Worm (Caenorhabditis elegans) whole organism, L3 larva: Measurements from ENCODE around the gene his-8.

Experiments
- R02D3.7 ChIP-seq: fragments of 150-350 bp; optimal IDR thresholded peaks from 2 replicates; lab custom pipeline; 2014; ENCODE audit warnings: missing biosample characterization, missing genetic modification characterization
- ZK546.5 ChIP-seq: sonication (generic microtip); optimal IDR thresholded peaks from 2 replicates; lab custom pipeline; 2017; ENCODE audit warnings: missing biosample characterization, missing genetic modification characterization
- aly-2 ChIP-seq: fragments of 150-350 bp; optimal IDR thresholded peaks from 2 replicates; lab custom pipeline; 2014; ENCODE audit warnings: missing biosample characterization, missing genetic modification characterization
- ama-1 ChIP-seq: fragments of 150-350 bp; optimal IDR thresholded peaks from 2 replicates; lab custom pipeline; 2018
- ceh-16 ChIP-seq: sonication (generic microtip); optimal IDR thresholded peaks from 2 replicates; lab custom pipeline; 2017; ENCODE audit warnings: missing biosample characterization, missing genetic modification characterization
- ceh-28 ChIP-seq: fragments of 150-350 bp; optimal IDR thresholded peaks from 2 replicates; lab custom pipeline; 2014; ENCODE audit warnings: missing biosample characterization, missing genetic modification reagents, missing genetic modification characterization
- ceh-82 ChIP-seq: fragments of 150-350 bp; optimal IDR thresholded peaks from 2 replicates; lab custom pipeline; 2014; ENCODE audit warnings: missing biosample characterization, missing genetic modification characterization
- daf-12 ChIP-seq: fragments of 150-350 bp; optimal IDR thresholded peaks from 2 replicates; lab custom pipeline; 2014; ENCODE audit warnings: missing biosample characterization, missing genetic modification reagents, missing genetic modification characterization
- egl-27 ChIP-seq: sonication (generic microtip); optimal IDR thresholded peaks from 4 replicates; lab custom pipeline; 2017; ENCODE audit warnings: missing biosample characterization, missing genetic modification reagents, missing genetic modification characterization
- egl-5 ChIP-seq: fragments of 150-350 bp; optimal IDR thresholded peaks from 2 replicates; lab custom pipeline; 2017; ENCODE audit warnings: missing biosample characterization, missing genetic modification reagents, missing genetic modification characterization, inconsistent platforms
- elt-1 ChIP-seq: fragments of 150-350 bp; optimal IDR thresholded peaks from 2 replicates; lab custom pipeline; 2014; ENCODE audit warnings: missing biosample characterization, missing genetic modification characterization
- elt-2 ChIP-seq: sonication (generic microtip); optimal IDR thresholded peaks from 2 replicates; lab custom pipeline; 2016; ENCODE audit warnings: missing genetic modification reagents, mild to moderate bottlenecking, missing genetic modification characterization, missing compliant biosample characterization
- elt-3 ChIP-seq, 3 experiments: fragments of 150-350 bp in 1 of 3; sonication (generic microtip) in 2 of 3; optimal IDR thresholded peaks; 2 replicates in 2 of 3; 4 replicates in 1 of 3; lab custom pipeline; 2014 to 2017; ENCODE audit warnings: missing biosample characterization in 3 of 3, missing genetic modification characterization in 3 of 3
- eor-1 ChIP-seq, 2 experiments: fragments of 150-350 bp; optimal IDR thresholded peaks; 2 replicates each; lab custom pipeline; 2014 to 2018; ENCODE audit warnings: missing biosample characterization in 2 of 2, missing genetic modification characterization in 2 of 2
- fkh-10 ChIP-seq: sonication (generic microtip); optimal IDR thresholded peaks from 2 replicates; lab custom pipeline; 2017; ENCODE audit warnings: missing biosample characterization, missing genetic modification reagents, missing genetic modification characterization
- fkh-2 ChIP-seq: fragments of 150-350 bp; optimal IDR thresholded peaks from 2 replicates; lab custom pipeline; 2014; ENCODE audit warnings: missing biosample characterization, missing genetic modification reagents, missing genetic modification characterization
- hmg-11 ChIP-seq: sonication (generic microtip); optimal IDR thresholded peaks from 2 replicates; lab custom pipeline; 2016; ENCODE audit warnings: missing genetic modification characterization, missing compliant biosample characterization
- jun-1 ChIP-seq: fragments of 150-350 bp; optimal IDR thresholded peaks from 2 replicates; lab custom pipeline; 2014; ENCODE audit warnings: missing biosample characterization, missing genetic modification reagents, missing genetic modification characterization
- lsy-12 ChIP-seq: sonication (generic microtip); optimal IDR thresholded peaks from 2 replicates; lab custom pipeline; 2016; ENCODE audit warnings: mild to moderate bottlenecking, missing genetic modification characterization, missing compliant biosample characterization
- mdl-1 ChIP-seq: fragments of 150-350 bp; optimal IDR thresholded peaks from 2 replicates; lab custom pipeline; 2014; ENCODE audit warnings: missing biosample characterization, missing genetic modification characterization
- mml-1 ChIP-seq: fragments of 150-350 bp; sonication (generic microtip); optimal IDR thresholded peaks from 3 replicates; lab custom pipeline; 2014; ENCODE audit warnings: missing biosample characterization, missing genetic modification characterization
- nfya-1 ChIP-seq: sonication (generic microtip); optimal IDR thresholded peaks from 2 replicates; lab custom pipeline; 2017; ENCODE audit warnings: missing genetic modification characterization, mild to moderate bottlenecking, missing compliant biosample characterization, antibody characterized with exemption, moderate library complexity; ENCODE audit not compliant: insufficient read depth
- nhr-11 ChIP-seq: fragments of 150-350 bp; optimal IDR thresholded peaks from 2 replicates; lab custom pipeline; 2014; ENCODE audit warnings: missing biosample characterization, missing genetic modification characterization
- nhr-12 ChIP-seq: fragments of 150-350 bp; optimal IDR thresholded peaks from 2 replicates; lab custom pipeline; 2014; ENCODE audit warnings: missing biosample characterization, missing genetic modification characterization
- nhr-23 ChIP-seq: fragments of 150-350 bp; optimal IDR thresholded peaks from 2 replicates; lab custom pipeline; 2014; ENCODE audit warnings: missing biosample characterization, missing genetic modification reagents, missing genetic modification characterization
- nhr-237 ChIP-seq: fragments of 150-350 bp; optimal IDR thresholded peaks from 2 replicates; lab custom pipeline; 2014; ENCODE audit warnings: missing biosample characterization, missing genetic modification characterization
- nhr-25 ChIP-seq: sonication (generic microtip); optimal IDR thresholded peaks from 2 replicates; lab custom pipeline; 2017; ENCODE audit warnings: missing biosample characterization, missing genetic modification characterization
- nhr-28 ChIP-seq: fragments of 150-350 bp; optimal IDR thresholded peaks from 2 replicates; lab custom pipeline; 2014; ENCODE audit warnings: missing biosample characterization, missing genetic modification characterization
- nhr-67 ChIP-seq: fragments of 150-350 bp; optimal IDR thresholded peaks from 2 replicates; lab custom pipeline; 2014; ENCODE audit warnings: missing biosample characterization, missing genetic modification characterization
- nhr-76 ChIP-seq: fragments of 150-350 bp; sonication (generic microtip); optimal IDR thresholded peaks from 5 replicates; lab custom pipeline; 2014; ENCODE audit warnings: missing biosample characterization, missing genetic modification characterization
- pha-4 ChIP-seq: fragments of 150-350 bp; optimal IDR thresholded peaks from 2 replicates; lab custom pipeline; 2014; ENCODE audit warnings: missing biosample characterization, missing genetic modification reagents, missing genetic modification characterization
- pqm-1 ChIP-seq: fragments of 150-350 bp; optimal IDR thresholded peaks from 2 replicates; lab custom pipeline; 2017; ENCODE audit warnings: missing biosample characterization, missing genetic modification characterization, inconsistent platforms
- sea-2 ChIP-seq: fragments of 150-350 bp; sonication (generic microtip); optimal IDR thresholded peaks from 4 replicates; lab custom pipeline; 2014; ENCODE audit warnings: missing biosample characterization, missing genetic modification reagents, missing genetic modification characterization
- snpc-4 ChIP-seq: fragments of 150-350 bp; optimal IDR thresholded peaks from 2 replicates; lab custom pipeline; 2014; ENCODE audit warnings: missing biosample characterization, missing genetic modification characterization
- tbx-2 ChIP-seq: sonication (generic microtip); optimal IDR thresholded peaks from 2 replicates; lab custom pipeline; 2016; ENCODE audit warnings: mild to moderate bottlenecking, missing genetic modification characterization, missing compliant biosample characterization
- unc-39 ChIP-seq: sonication (generic microtip); optimal IDR thresholded peaks from 4 replicates; lab custom pipeline; 2017; ENCODE audit warnings: missing biosample characterization, missing genetic modification characterization
- unc-62 ChIP-seq: fragments of 150-350 bp; sonication (generic microtip); optimal IDR thresholded peaks from 4 replicates; lab custom pipeline; 2014; ENCODE audit warnings: missing biosample characterization, missing genetic modification reagents, missing genetic modification characterization
- zag-1 ChIP-seq: fragments of 150-350 bp; optimal IDR thresholded peaks from 2 replicates; lab custom pipeline; 2014; ENCODE audit warnings: missing biosample characterization, missing genetic modification characterization
- ztf-11 ChIP-seq: fragments of 150-350 bp; optimal IDR thresholded peaks from 2 replicates; lab custom pipeline; 2014; ENCODE audit warnings: missing biosample characterization, missing genetic modification characterization
- ztf-4 ChIP-seq: fragments of 150-350 bp; optimal IDR thresholded peaks from 2 replicates; lab custom pipeline; 2014; ENCODE audit warnings: missing biosample characterization, missing genetic modification characterization

his-8 gene

DNA sequence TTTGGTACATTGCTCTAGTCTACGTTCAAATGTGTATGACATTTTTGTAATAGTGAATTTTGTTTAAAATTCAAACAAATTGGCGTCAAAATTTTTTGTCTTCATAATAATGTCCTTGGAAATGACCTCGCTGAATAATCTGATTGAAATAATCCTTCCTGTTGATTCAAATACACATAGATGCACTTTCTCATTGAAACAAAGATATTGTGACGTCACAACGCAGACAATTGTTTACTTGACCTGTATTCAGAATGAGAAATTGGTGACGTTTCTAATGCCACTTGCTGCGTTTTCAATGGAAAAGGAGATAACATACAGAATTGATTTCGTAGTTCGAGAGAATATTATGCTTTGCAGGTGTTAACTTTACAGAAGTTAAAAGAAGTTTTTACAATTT, 1.0 kb upstream of the his-8 start:
- TF ChIP-seq nhr-25 (peak; percentile 75), nhr-23 (tag; lab: Kevin White, UChicago) (no peak), ceh-82 (no peak), nhr-76 (tag; lab: Kevin White, UChicago) (no peak), R02D3.7 (tag; lab: Kevin White, UChicago) (no peak), jun-1 (no peak), nhr-67 (tag; lab: Kevin White, UChicago) (no peak), mml-1 (tag; lab: Kevin White, UChicago) (no peak), unc-62 (GFP tag; lab: Kevin White, UChicago) (no peak), ztf-11 (tag; lab: Kevin White, UChicago) (no peak), ZK546.5 (no peak), lsy-12 (no peak), elt-1 (tag; lab: Kevin White, UChicago) (peak; percentile 23), daf-12 (tag; lab: Kevin White, UChicago) (no peak), nfya-1 (tag; lab: Kevin White, UChicago) (no peak)

DNA sequence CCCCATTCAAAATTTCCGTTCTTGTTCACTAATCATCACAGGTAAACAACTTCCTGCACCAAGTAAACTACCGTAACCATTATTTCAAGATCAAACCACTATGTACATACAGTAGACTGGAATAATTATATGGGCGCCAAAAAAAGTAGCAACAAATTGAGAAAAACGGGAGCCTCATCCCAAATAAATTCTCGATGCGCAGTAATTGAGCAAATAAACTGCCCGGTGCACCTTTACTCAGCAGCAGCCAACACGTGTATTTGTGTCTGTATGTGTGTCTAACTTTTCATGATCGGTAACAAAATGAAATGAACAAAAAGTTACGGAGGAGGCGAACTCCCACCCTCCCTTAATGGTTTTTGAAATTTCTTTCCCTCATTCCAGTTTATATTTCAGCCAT, 3.7 kb downstream of the his-8 start, which contains the start of gene otpl-5:
TSS of gene otpl-5 (plus strand) at position 301 of the 400 bp plus-strand sequence.
- TF ChIP-seq nhr-67 (tag; lab: Kevin White, UChicago) (no peak), unc-39 (tag; lab: Kevin White, UChicago) (no peak), daf-12 (tag; lab: Kevin White, UChicago) (no peak)

DNA sequence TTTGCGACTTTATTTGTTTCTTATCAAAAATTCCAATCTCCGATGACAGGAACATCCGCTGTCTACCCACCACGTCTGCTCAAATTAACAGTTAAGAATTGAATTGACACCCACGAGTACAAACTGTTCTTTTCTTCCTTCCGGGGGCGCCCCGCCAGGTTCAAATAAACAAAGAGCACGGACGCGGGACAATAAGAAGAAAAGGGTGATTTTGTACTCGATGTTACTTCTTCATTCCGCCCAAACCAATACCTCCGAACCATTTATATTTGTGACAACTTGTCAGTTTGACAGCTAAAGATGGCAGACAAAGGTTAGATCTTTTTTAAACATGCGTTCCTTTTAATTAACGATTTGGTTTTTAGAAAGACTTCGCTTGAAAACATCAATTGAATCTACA, 7.1 kb downstream of the his-8 start, which contains the start of gene otpl-6:
TSS of gene otpl-6 (plus strand) at position 301 of the 400 bp plus-strand sequence.
- TF ChIP-seq zag-1 (no peak), pha-4 (peak; percentile 22), ZK546.5 (no peak), egl-27 (tag; lab: Kevin White, UChicago) (no peak), tbx-2 (tag; lab: Kevin White, UChicago) (no peak), elt-1 (tag; lab: Kevin White, UChicago) (no peak), R02D3.7 (tag; lab: Kevin White, UChicago) (no peak)

DNA sequence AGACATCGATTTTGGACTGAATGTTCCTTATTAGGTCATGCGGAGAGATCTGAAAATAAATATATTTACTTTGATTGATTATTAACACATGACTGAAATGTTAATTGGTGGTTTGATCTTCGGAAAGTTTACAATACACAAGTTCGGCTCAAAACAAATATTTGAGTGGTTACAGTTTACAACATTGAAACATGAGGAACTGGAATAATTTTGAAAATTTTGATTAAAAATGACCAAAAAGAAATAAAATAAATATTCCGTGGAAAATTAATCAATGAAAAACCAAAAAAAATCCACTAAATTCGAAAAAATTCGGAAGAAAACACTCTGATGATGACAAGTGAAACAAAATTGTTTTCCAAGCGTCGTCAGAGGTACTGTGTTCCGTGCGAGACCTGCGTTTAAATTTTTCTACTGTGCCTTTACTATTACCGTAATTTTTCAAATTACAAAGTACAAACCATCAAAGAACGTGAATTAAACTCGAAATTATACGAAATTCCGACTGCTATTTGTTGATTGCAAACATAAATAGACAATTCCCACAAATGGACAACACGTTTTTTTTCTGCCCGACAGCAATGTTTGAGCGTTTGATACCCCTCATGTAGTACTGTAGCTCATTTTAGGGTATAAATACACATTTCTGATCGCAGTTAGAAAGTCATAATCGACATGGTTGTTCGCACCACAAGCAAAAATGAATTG, 11.9 kb downstream of the his-8 start, which contains the start of the genes F45F2.11 and otpl-7:
TSS of gene F45F2.11 (minus strand) at position 51 of the 708 bp plus-strand sequence.
TSS of gene otpl-7 (plus strand) at position 658 of the 708 bp plus-strand sequence.
- TF ChIP-seq tbx-2 (tag; lab: Kevin White, UChicago): no peak
- peak; percentile 2 for TF ChIP-seq pha-4

DNA sequence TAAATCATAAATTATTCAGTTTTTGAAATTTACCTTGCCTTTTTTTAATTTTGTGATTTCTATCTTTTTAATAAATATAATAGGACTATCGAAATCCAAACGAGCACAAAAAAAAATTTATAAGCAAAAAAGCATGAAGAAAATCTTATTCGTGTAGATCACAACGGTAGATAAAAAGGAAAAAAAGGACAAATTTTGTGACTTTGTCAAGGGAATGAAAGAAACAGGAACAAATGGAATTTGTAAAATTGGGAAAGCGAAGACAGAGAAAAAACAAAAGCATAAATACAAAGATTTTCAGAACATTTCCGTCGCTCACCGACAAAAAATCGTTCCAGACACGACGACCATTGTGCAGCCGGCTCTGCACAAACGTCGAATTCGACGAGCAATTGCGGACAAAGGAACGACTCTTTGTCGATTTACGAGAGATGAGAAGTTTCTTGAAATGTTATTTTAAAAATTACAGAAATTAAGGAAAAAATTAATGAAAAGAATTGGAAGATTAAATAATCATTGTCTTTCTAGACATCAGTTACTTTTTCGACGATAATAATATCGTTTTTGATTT, 14.0 kb downstream of the his-8 start, which contains the start of gene F45F2.10:
TSS of gene F45F2.10 (minus strand) at position 51 of the 571 bp plus-strand sequence.
- no peak for TF ChIP-seq elt-3 (tag; optimal IDR thresholded peaks at IDR 0.05; lab: Kevin White, UChicago)
- no peak for TF ChIP-seq nhr-237 (tag; lab: Kevin White, UChicago)
- no peak for TF ChIP-seq sea-2 (GFP tag; lab: Kevin White, UChicago)
- TF ChIP-seq ceh-28 (tag; lab: Kevin White, UChicago): no peak
- peak; percentile 25 for TF ChIP-seq snpc-4 (tag; lab: Kevin White, UChicago)
- no peak for TF ChIP-seq hmg-11 (tag; lab: Kevin White, UChicago)
- no peak for TF ChIP-seq lsy-12
- TF ChIP-seq eor-1 (tag; optimal IDR thresholded peaks at IDR 0.05; lab: Kevin White, UChicago): no peak
- no peak for TF ChIP-seq nhr-76 (tag; lab: Kevin White, UChicago)
- TF ChIP-seq daf-12 (tag; lab: Kevin White, UChicago): no peak
- TF ChIP-seq egl-27 (tag; lab: Kevin White, UChicago): no peak
- no peak for TF ChIP-seq ZK546.5
- no peak for TF ChIP-seq aly-2 (tag; lab: Kevin White, UChicago)
- no peak for TF ChIP-seq ceh-16 (tag; lab: Kevin White, UChicago)
- no peak for TF ChIP-seq nhr-25
- TF ChIP-seq nfya-1 (tag; lab: Kevin White, UChicago): no peak
- no peak for TF ChIP-seq mml-1 (tag; lab: Kevin White, UChicago)
- TF ChIP-seq pqm-1 (tag; lab: Kevin White, UChicago): no peak
- TF ChIP-seq nhr-23 (tag; lab: Kevin White, UChicago): no peak
- TF ChIP-seq R02D3.7 (tag; lab: Kevin White, UChicago): peak; percentile 76
- no peak for TF ChIP-seq fkh-10
- TF ChIP-seq egl-5 (tag; lab: Kevin White, UChicago): no peak
- TF ChIP-seq nhr-12: no peak
- TF ChIP-seq unc-62 (GFP tag; lab: Kevin White, UChicago): no peak
- no peak for TF ChIP-seq elt-1 (tag; lab: Kevin White, UChicago)
- peak; percentile 45 for TF ChIP-seq pha-4
- TF ChIP-seq ama-1 (lab: Kevin White, UChicago): no peak
- TF ChIP-seq mdl-1 (tag; lab: Kevin White, UChicago): no peak
- no peak for TF ChIP-seq nhr-67 (tag; lab: Kevin White, UChicago)
- TF ChIP-seq nhr-28 (tag; lab: Kevin White, UChicago): no peak
- TF ChIP-seq ztf-4: no peak
- no peak for TF ChIP-seq ztf-11 (tag; lab: Kevin White, UChicago)
- TF ChIP-seq nhr-11 (tag; lab: Kevin White, UChicago): no peak
- TF ChIP-seq fkh-2 (tag; lab: Kevin White, UChicago): no peak
- no peak for TF ChIP-seq ceh-82
- no peak for TF ChIP-seq tbx-2 (tag; lab: Kevin White, UChicago)
- TF ChIP-seq elt-2 (tag; lab: Kevin White, UChicago): peak; percentile 26
- TF ChIP-seq unc-39 (tag; lab: Kevin White, UChicago): no peak
